Fruit fly (Drosophila melanogaster) whole organism, embryonic: ENCODE measurements around the gene Atg6.

Experiments used
- ATbp ChIP-seq: fragments of 200-800 bp; sonication (Bioruptor generic); optimal IDR thresholded peaks from 2 replicates; lab custom pipeline; 2017; ENCODE audit warnings: missing biosample characterization, mild to moderate bottlenecking, missing genetic modification characterization, missing genetic modification reagents
- B-H1 ChIP-seq: fragments of 200-800 bp; sonication (Bioruptor generic); IDR thresholded peaks from 3 replicates; pipeline ENCODE4 v1.3.6; 2022; ENCODE audit warnings: missing biosample characterization, missing genetic modification characterization
- B-H2 ChIP-seq: fragments of 200-800 bp; sonication (Bioruptor generic); optimal IDR thresholded peaks from 2 replicates; lab custom pipeline; 2018; ENCODE audit warnings: missing biosample characterization, mild to moderate bottlenecking, missing genetic modification characterization
- BtbVII ChIP-seq: fragments of 200-800 bp; sonication (Bioruptor generic); optimal IDR thresholded peaks from 3 replicates; lab custom pipeline; 2017; ENCODE audit warnings: missing biosample characterization, mild to moderate bottlenecking, missing genetic modification characterization
- CG10543 ChIP-seq: fragments of 200-800 bp; sonication (Bioruptor generic); optimal IDR thresholded peaks from 3 replicates; lab custom pipeline; 2017; ENCODE audit warnings: missing biosample characterization, mild to moderate bottlenecking, missing genetic modification characterization, moderate library complexity
- CG12299 ChIP-seq: fragments of 200-800 bp; sonication (Bioruptor generic); optimal IDR thresholded peaks from 2 replicates; lab custom pipeline; 2018; ENCODE audit warnings: missing biosample characterization, mild to moderate bottlenecking, missing genetic modification characterization
- CG12744 ChIP-seq: fragments of 200-800 bp; sonication (Bioruptor generic); optimal IDR thresholded peaks from 2 replicates; lab custom pipeline; 2016; ENCODE audit warnings: missing biosample characterization, missing genetic modification characterization
- CG12769 ChIP-seq: fragments of 200-800 bp; sonication (Bioruptor generic); optimal IDR thresholded peaks from 2 replicates; lab custom pipeline; 2019; ENCODE audit warnings: missing biosample characterization, mild to moderate bottlenecking, missing genetic modification characterization, moderate library complexity
- CG13775 ChIP-seq: fragments of 200-800 bp; sonication (Bioruptor generic); optimal IDR thresholded peaks from 3 replicates; lab custom pipeline; 2017; ENCODE audit warnings: missing biosample characterization, mild to moderate bottlenecking, missing genetic modification characterization
- CG14965 ChIP-seq: fragments of 200-800 bp; sonication (Bioruptor generic); optimal IDR thresholded peaks from 2 replicates; lab custom pipeline; 2016; ENCODE audit warnings: missing biosample characterization, missing genetic modification characterization, borderline replicate concordance
- CG1602 ChIP-seq: fragments of 200-800 bp; sonication (Bioruptor generic); optimal IDR thresholded peaks from 3 replicates; lab custom pipeline; 2016; ENCODE audit warnings: missing biosample characterization, missing genetic modification characterization
- CG16779 ChIP-seq: fragments of 200-800 bp; sonication (Bioruptor generic); IDR thresholded peaks from 2 replicates; pipeline ENCODE4 v1.3.6; 2022; ENCODE audit warnings: missing biosample characterization, missing genetic modification characterization
- CG17328 ChIP-seq: fragments of 200-800 bp; sonication (Bioruptor generic); IDR thresholded peaks from 2 replicates; pipeline ENCODE4 v1.3.6; 2022; ENCODE audit warnings: missing biosample characterization, missing genetic modification characterization
- CG17829 ChIP-seq: fragments of 200-800 bp; optimal IDR thresholded peaks from 2 replicates; lab custom pipeline; 2019; ENCODE audit warnings: missing biosample characterization, mild to moderate bottlenecking, missing genetic modification characterization, moderate library complexity
- CG18011 ChIP-seq: fragments of 200-800 bp; sonication (Bioruptor generic); optimal IDR thresholded peaks from 2 replicates; lab custom pipeline; 2017; ENCODE audit warnings: missing biosample characterization, missing genetic modification characterization, mild to moderate bottlenecking, moderate library complexity, missing genotype
- CG18764 ChIP-seq: fragments of 200-800 bp; sonication (Bioruptor generic); optimal IDR thresholded peaks from 3 replicates; lab custom pipeline; 2016; ENCODE audit warnings: missing biosample characterization, missing genetic modification characterization
- CG2120 ChIP-seq: fragments of 200-800 bp; sonication (Bioruptor generic); optimal IDR thresholded peaks from 3 replicates; lab custom pipeline; 2016; ENCODE audit warnings: missing biosample characterization, missing genetic modification characterization
- CG31388 ChIP-seq: fragments of 200-800 bp; sonication (Bioruptor generic); optimal IDR thresholded peaks from 2 replicates; lab custom pipeline; 2016; ENCODE audit warnings: missing biosample characterization, missing genetic modification characterization
- CG4820 ChIP-seq: fragments of 200-800 bp; sonication (Bioruptor generic); optimal IDR thresholded peaks from 3 replicates; lab custom pipeline; 2016; ENCODE audit warnings: missing biosample characterization, missing genetic modification characterization
- CG6654 ChIP-seq: fragments of 200-800 bp; sonication (Bioruptor generic); optimal IDR thresholded peaks from 2 replicates; lab custom pipeline; 2017; ENCODE audit warnings: missing biosample characterization, mild to moderate bottlenecking, missing genetic modification characterization
- CG8478 ChIP-seq: fragments of >200 bp; optimal IDR thresholded peaks from 2 replicates; lab custom pipeline; 2018
- CG9609 ChIP-seq: fragments of 200-800 bp; sonication (Bioruptor generic); optimal IDR thresholded peaks from 3 replicates; lab custom pipeline; 2016; ENCODE audit warnings: missing biosample characterization, missing genetic modification characterization
- CHES-1-like ChIP-seq: fragments of 200-800 bp; sonication (Bioruptor generic); optimal IDR thresholded peaks from 2 replicates; lab custom pipeline; 2016; ENCODE audit warnings: missing biosample characterization, missing genetic modification characterization
- D19B ChIP-seq: fragments of 200-800 bp; sonication (Bioruptor generic); optimal IDR thresholded peaks from 2 replicates; lab custom pipeline; 2017; ENCODE audit warnings: missing biosample characterization, mild to moderate bottlenecking, missing genetic modification characterization
- Dfd ChIP-seq, 2 experiments: fragments of >200 bp; optimal IDR thresholded peaks; 2 replicates each; lab custom pipeline; 2017; ENCODE audit warnings: missing biosample characterization in 2 of 2, missing genetic modification characterization in 2 of 2
- Elba2 ChIP-seq: fragments of 200-800 bp; sonication (Bioruptor generic); optimal IDR thresholded peaks from 3 replicates; lab custom pipeline; 2016; ENCODE audit warnings: missing biosample characterization, missing genetic modification characterization
- Hr3 ChIP-seq: fragments of 200-800 bp; sonication (Bioruptor generic); optimal IDR thresholded peaks from 3 replicates; lab custom pipeline; 2016; ENCODE audit warnings: missing biosample characterization, missing genetic modification characterization
- MTF-1 ChIP-seq: fragments of 200-800 bp; sonication (Bioruptor generic); optimal IDR thresholded peaks from 2 replicates; lab custom pipeline; 2018; ENCODE audit warnings: missing biosample characterization, mild to moderate bottlenecking, missing genetic modification characterization, borderline replicate concordance
- Nf-YC ChIP-seq: fragments of 200-800 bp; optimal IDR thresholded peaks from 3 replicates; lab custom pipeline; 2019; ENCODE audit warnings: missing biosample characterization, mild to moderate bottlenecking, missing genetic modification characterization, moderate library complexity
- Side ChIP-seq: fragments of 200-800 bp; sonication (Bioruptor generic); optimal IDR thresholded peaks from 2 replicates; lab custom pipeline; 2016; ENCODE audit warnings: missing biosample characterization, missing genetic modification characterization
- Six4 ChIP-seq: fragments of 200-800 bp; sonication (Bioruptor generic); optimal IDR thresholded peaks from 2 replicates; lab custom pipeline; 2016; ENCODE audit warnings: missing biosample characterization, missing genetic modification characterization
- YL-1 ChIP-seq: fragments of 200-800 bp; sonication (Bioruptor generic); optimal IDR thresholded peaks from 3 replicates; lab custom pipeline; 2017; ENCODE audit warnings: missing biosample characterization, mild to moderate bottlenecking, missing genetic modification characterization
- abd-A ChIP-seq: fragments of 200-800 bp; sonication (Bioruptor generic); optimal IDR thresholded peaks from 3 replicates; lab custom pipeline; 2019; ENCODE audit warnings: missing biosample characterization, mild to moderate bottlenecking, missing genetic modification characterization, moderate library complexity
- bcd ChIP-seq: fragments of 200-800 bp; sonication (Bioruptor generic); optimal IDR thresholded peaks from 2 replicates; lab custom pipeline; 2017; ENCODE audit warnings: missing biosample characterization, mild to moderate bottlenecking, missing genetic modification characterization
- chif ChIP-seq, 2 experiments: fragments of 200-800 bp; sonication (Bioruptor generic); optimal IDR thresholded peaks; 3 replicates each; lab custom pipeline; 2016; ENCODE audit warnings: missing biosample characterization in 2 of 2, missing genetic modification characterization in 2 of 2
- crc ChIP-seq: fragments of 200-800 bp; sonication (Bioruptor generic); optimal IDR thresholded peaks from 2 replicates; lab custom pipeline; 2016; ENCODE audit warnings: missing biosample characterization, missing genetic modification characterization
- croc ChIP-seq: fragments of 200-800 bp; sonication (Bioruptor generic); conservative IDR thresholded peaks from 3 replicates; pipeline ENCODE4 v1.3.6; 2022; ENCODE audit warnings: missing biosample characterization, missing genetic modification characterization
- eyg ChIP-seq: fragments of 200-800 bp; sonication (Bioruptor generic); optimal IDR thresholded peaks from 3 replicates; lab custom pipeline; 2016; ENCODE audit warnings: missing biosample characterization, missing genetic modification characterization
- fru ChIP-seq: fragments of >200 bp; optimal IDR thresholded peaks from 2 replicates; lab custom pipeline; 2017
- gcm2 ChIP-seq: fragments of 200-800 bp; sonication (Bioruptor generic); optimal IDR thresholded peaks from 2 replicates; lab custom pipeline; 2016; ENCODE audit warnings: missing biosample characterization, missing genetic modification characterization
- ham ChIP-seq: fragments of 200-800 bp; sonication (Bioruptor generic); IDR thresholded peaks from 2 replicates; pipeline ENCODE4 v1.3.6; 2022; ENCODE audit warnings: missing biosample characterization, missing genetic modification characterization
- hb ChIP-seq: fragments of 200-800 bp; sonication (Bioruptor generic); IDR thresholded peaks from 3 replicates; pipeline ENCODE4 v1.3.6; 2022; ENCODE audit warnings: missing biosample characterization, missing genetic modification characterization; ENCODE audit not compliant: partially characterized antibody
- jumu ChIP-seq: fragments of 200-800 bp; sonication (Bioruptor generic); optimal IDR thresholded peaks from 3 replicates; lab custom pipeline; 2016; ENCODE audit warnings: missing biosample characterization, missing genetic modification characterization
- kah ChIP-seq: fragments of 200-800 bp; sonication (Bioruptor generic); optimal IDR thresholded peaks from 2 replicates; lab custom pipeline; 2018; ENCODE audit warnings: missing biosample characterization, mild to moderate bottlenecking, missing genetic modification characterization
- nau ChIP-seq: fragments of 200-800 bp; sonication (Bioruptor generic); optimal IDR thresholded peaks from 3 replicates; lab custom pipeline; 2017; ENCODE audit warnings: missing biosample characterization, mild to moderate bottlenecking, missing genetic modification characterization, missing genetic modification reagents
- nom ChIP-seq: fragments of 200-800 bp; sonication (Bioruptor generic); optimal IDR thresholded peaks from 2 replicates; lab custom pipeline; 2017; ENCODE audit warnings: missing biosample characterization, missing genetic modification characterization, mild to moderate bottlenecking, moderate library complexity, missing genetic modification reagents
- pho ChIP-seq: fragments of 200-800 bp; sonication (Bioruptor generic); optimal IDR thresholded peaks from 2 replicates; lab custom pipeline; 2016; ENCODE audit warnings: missing biosample characterization, missing genetic modification characterization
- scrt ChIP-seq: fragments of 200-800 bp; sonication (Bioruptor generic); optimal IDR thresholded peaks from 2 replicates; lab custom pipeline; 2018; ENCODE audit warnings: missing biosample characterization, mild to moderate bottlenecking, missing genetic modification characterization, moderate library complexity
- sima ChIP-seq: fragments of 200-800 bp; sonication (Bioruptor generic); optimal IDR thresholded peaks from 2 replicates; lab custom pipeline; 2016; ENCODE audit warnings: missing biosample characterization, missing genetic modification characterization
- slbo ChIP-seq: fragments of 200-800 bp; sonication (Bioruptor generic); IDR thresholded peaks from 2 replicates; pipeline ENCODE4 v1.3.6; 2022; ENCODE audit warnings: missing biosample characterization, missing genetic modification characterization
- tin ChIP-seq: fragments of 200-800 bp; sonication (Bioruptor generic); optimal IDR thresholded peaks from 3 replicates; lab custom pipeline; 2016; ENCODE audit warnings: missing biosample characterization, missing genetic modification characterization
- yki ChIP-seq: fragments of >200 bp; optimal IDR thresholded peaks from 3 replicates; lab custom pipeline; 2018

Gene Atg6

dm6 chr3R:24047998-24048511 lies 2.5 kb downstream of the Atg6 start, which contains the start of gene Rox8 (continued):
- TF ChIP-seq CG18011 (GFP tag; lab: Kevin White, UChicago): no peak
- no peak for TF ChIP-seq eyg (GFP tag; lab: Kevin White, UChicago)
- TF ChIP-seq CG12769: peak; percentile 20
- TF ChIP-seq kah (GFP tag; lab: Kevin White, UChicago): no peak
- no peak for TF ChIP-seq CG8478 (lab: Kevin White, UChicago)
- peak; percentile 34 for TF ChIP-seq Side
- TF ChIP-seq CHES-1-like (GFP tag; lab: Kevin White, UChicago): peak; percentile 48
- TF ChIP-seq abd-A (tag; lab: Kevin White, UChicago): peak; percentile 89
- peak; percentile 21 for TF ChIP-seq Hr3
- no peak for TF ChIP-seq MTF-1 (GFP tag; lab: Kevin White, UChicago)
- TF ChIP-seq croc (GFP tag; lab: Robert Waterston, UW): no peak
- TF ChIP-seq CG13775 (GFP tag; lab: Kevin White, UChicago): peak; percentile 52
- peak; percentile 68 for TF ChIP-seq Nf-YC (tag; lab: Kevin White, UChicago)
- peak; percentile 37 for TF ChIP-seq tin
- peak; percentile 25 for TF ChIP-seq CG12299 (tag; lab: Kevin White, UChicago)
- peak; percentile 52 for TF ChIP-seq slbo (GFP tag; lab: Robert Waterston, UW)
- peak; percentile 38 for TF ChIP-seq B-H2
- no peak for TF ChIP-seq fru
- 0 out of 3 replicates have a peak, but pooled peaks have one; percentile 58 for TF ChIP-seq hb (GFP tag; lab: Robert Waterston, UW)
- TF ChIP-seq YL-1 (GFP tag; lab: Kevin White, UChicago): peak; percentile 50
- peak; percentile 75 for TF ChIP-seq CG17829
- peak; percentile 15 for TF ChIP-seq CG9609 (GFP tag; lab: Kevin White, UChicago)
- no peak for TF ChIP-seq B-H1 (GFP tag; lab: Robert Waterston, UW)
- TF ChIP-seq nau (GFP tag; lab: Kevin White, UChicago): no peak
- TF ChIP-seq D19B: no peak
- no peak for TF ChIP-seq CG14965 (GFP tag; lab: Kevin White, UChicago)
- peak; percentile 76 for TF ChIP-seq CG10543 (GFP tag; lab: Kevin White, UChicago)
- peak; percentile 23 for TF ChIP-seq scrt (GFP tag; lab: Kevin White, UChicago)
- peak; percentile 14 for TF ChIP-seq CG1602 (GFP tag; lab: Kevin White, UChicago)
- TF ChIP-seq Six4 (GFP tag; lab: Kevin White, UChicago): no peak
- TF ChIP-seq CG17328 (GFP tag; lab: Robert Waterston, UW): no peak
- peak; percentile 48 for TF ChIP-seq jumu (GFP tag; lab: Kevin White, UChicago)
- no peak for TF ChIP-seq Dfd (GFP tag; optimal IDR thresholded peaks at IDR 0.05; lab: Kevin White, UChicago)
- no peak for TF ChIP-seq ATbp (GFP tag; lab: Kevin White, UChicago)
- peak; percentile 17 for TF ChIP-seq nom (GFP tag; lab: Kevin White, UChicago)
- TF ChIP-seq Elba2 (GFP tag; lab: Kevin White, UChicago): no peak
- no peak for TF ChIP-seq CG12744 (GFP tag; lab: Kevin White, UChicago)
- no peak for TF ChIP-seq yki
- TF ChIP-seq sima: no peak
- no peak for TF ChIP-seq CG16779 (GFP tag; lab: Robert Waterston, UW)
- peak; percentile 28 for TF ChIP-seq pho (GFP tag; lab: Kevin White, UChicago)
- TF ChIP-seq CG6654 (GFP tag; lab: Kevin White, UChicago): no peak
- TF ChIP-seq CG4820 (GFP tag; lab: Kevin White, UChicago): no peak
- TF ChIP-seq CG18764 (GFP tag; lab: Kevin White, UChicago): peak; percentile 22
- peak; percentile 66 for TF ChIP-seq BtbVII (GFP tag; lab: Kevin White, UChicago)
- TF ChIP-seq CG2120 (GFP tag; lab: Kevin White, UChicago): peak; percentile 55
- TF ChIP-seq gcm2 (GFP tag; lab: Kevin White, UChicago): no peak
- TF ChIP-seq chif (GFP tag; optimal IDR thresholded peaks at IDR 0.05; lab: Kevin White, UChicago): peak in 1 of 2 experiments; percentile 26
- peak; percentile 36 for TF ChIP-seq bcd (GFP tag; lab: Kevin White, UChicago)
- no peak for TF ChIP-seq ham (GFP tag; lab: Robert Waterston, UW)
- no peak for TF ChIP-seq crc (GFP tag; lab: Kevin White, UChicago)
- TF ChIP-seq CG31388: no peak
